Fruit fly (Drosophila melanogaster) whole organism, adult: Measurements from ENCODE around the gene CG13280.

Source experiments
- CG12768 ChIP-seq: fragments of 200-800 bp; sonication (Bioruptor generic); optimal IDR thresholded peaks from 2 replicates; lab custom pipeline; 2017; ENCODE audit warnings: missing biosample characterization, missing genetic modification characterization, mild to moderate bottlenecking, moderate library complexity, missing genetic modification reagents
- CG5204 ChIP-seq: fragments of 200-800 bp; sonication (Bioruptor generic); optimal IDR thresholded peaks from 2 replicates; lab custom pipeline; 2016; ENCODE audit warnings: missing biosample characterization, missing genetic modification characterization
- Crg-1 ChIP-seq: fragments of 200-800 bp; sonication (Bioruptor generic); optimal IDR thresholded peaks from 2 replicates; lab custom pipeline; 2016; ENCODE audit warnings: missing biosample characterization, missing genetic modification characterization
- bab1 ChIP-seq: fragments of 200-800 bp; sonication (Bioruptor generic); optimal IDR thresholded peaks from 3 replicates; lab custom pipeline; 2019; ENCODE audit warnings: missing biosample characterization, mild to moderate bottlenecking, missing genetic modification characterization, moderate library complexity
- cic ChIP-seq: fragments of 200-800 bp; sonication (Bioruptor generic); optimal IDR thresholded peaks from 2 replicates; lab custom pipeline; 2017; ENCODE audit warnings: missing biosample characterization, mild to moderate bottlenecking, missing genetic modification characterization, moderate library complexity
- kay ChIP-seq: fragments of 200-800 bp; sonication (Bioruptor generic); peaks from one replicate; lab custom pipeline; 2016; ENCODE audit warnings: missing biosample characterization, missing genetic modification characterization, borderline replicate concordance
- ovo ChIP-seq: fragments of 200-800 bp; sonication (Bioruptor generic); optimal IDR thresholded peaks from 2 replicates; lab custom pipeline; 2016; ENCODE audit warnings: missing biosample characterization, missing genetic modification characterization

DNA sequence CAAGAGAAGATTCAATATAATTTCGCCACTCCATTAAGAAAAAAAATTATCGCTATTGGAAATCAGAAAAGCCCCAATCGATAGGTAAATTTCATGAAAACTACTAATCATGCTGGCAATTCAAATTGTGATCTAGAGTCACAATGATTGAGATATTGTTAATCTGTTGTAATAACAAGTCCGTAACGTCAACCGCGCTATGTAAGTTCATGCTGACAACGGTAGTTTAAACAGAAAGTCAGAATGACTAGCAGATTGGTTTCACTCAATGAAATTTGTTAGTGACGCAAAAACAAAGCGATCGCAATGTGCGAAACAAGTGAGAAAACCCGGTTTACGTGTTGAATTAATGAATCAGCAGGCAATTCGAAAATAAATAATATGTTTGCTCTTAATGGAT, 36.2 kb upstream of the CG13280 start:
- TF ChIP-seq CG12768 (GFP tag; lab: Kevin White, UChicago) = no peak
- no peak for TF ChIP-seq cic (GFP tag; lab: Kevin White, UChicago)
- peak; percentile 16 for TF ChIP-seq kay (GFP tag; lab: Kevin White, UChicago)
- TF ChIP-seq CG5204 = no peak
- TF ChIP-seq ovo (GFP tag; lab: Kevin White, UChicago) = no peak
- TF ChIP-seq Crg-1 = no peak
- no peak for TF ChIP-seq bab1 (GFP tag; lab: Kevin White, UChicago)
